Worm (Caenorhabditis elegans): ENCODE measurements around the gene C29A12.22.

- TF ChIP-seq nhr-28 (tag; optimal IDR thresholded peaks at IDR 0.05) (no peak), nhr-12 (tag; optimal IDR thresholded peaks at IDR 0.05) (no peak), aly-2 (tag; optimal IDR thresholded peaks at IDR 0.05) (no peak), skn-1 (tag; optimal IDR thresholded peaks at IDR 0.05) (no peak), pha-4 (tag; optimal IDR thresholded peaks at IDR 0.05) (no peak), egl-27 (tag; optimal IDR thresholded peaks at IDR 0.05) (no peak), nhr-76 (tag; optimal IDR thresholded peaks at IDR 0.05) (no peak)
Observed at ce11 chrV:10773216-10773615, 38.6 kb upstream of the C29A12.22 start.

Data from whole organism, L3 larva.